Fruit fly (Drosophila melanogaster) whole organism, embryonic: ENCODE data around the gene synr.
A peak's percentile ranks its signal among the peaks of the same experiment; 100 is the strongest.

Experiments used
- Bgb ChIP-seq: fragments of 200-800 bp; sonication (Bioruptor generic); IDR thresholded peaks from 2 replicates; pipeline ENCODE4 v1.3.6; 2022; ENCODE audit warnings: missing biosample characterization, missing genetic modification characterization; ENCODE audit not compliant: partially characterized antibody
- CG12219 ChIP-seq: fragments of 200-800 bp; sonication (Bioruptor generic); optimal IDR thresholded peaks from 3 replicates; lab custom pipeline; 2018; ENCODE audit warnings: missing biosample characterization, mild to moderate bottlenecking, missing genetic modification characterization
- CG1233 ChIP-seq: fragments of 200-800 bp; sonication (Bioruptor generic); optimal IDR thresholded peaks from 4 replicates; lab custom pipeline; 2018; ENCODE audit warnings: missing biosample characterization, mild to moderate bottlenecking, missing genetic modification characterization
- CG12391 ChIP-seq: fragments of 200-800 bp; sonication (Bioruptor generic); optimal IDR thresholded peaks from 3 replicates; lab custom pipeline; 2018; ENCODE audit warnings: missing biosample characterization, mild to moderate bottlenecking, missing genetic modification characterization, moderate library complexity
- CG12744 ChIP-seq: fragments of 200-800 bp; sonication (Bioruptor generic); optimal IDR thresholded peaks from 2 replicates; lab custom pipeline; 2016; ENCODE audit warnings: missing biosample characterization, missing genetic modification characterization
- CG13424 ChIP-seq: fragments of 200-800 bp; sonication (Bioruptor generic); optimal IDR thresholded peaks from 2 replicates; lab custom pipeline; 2019; ENCODE audit warnings: missing biosample characterization, mild to moderate bottlenecking, missing genetic modification characterization, moderate library complexity
- CG14441 ChIP-seq: fragments of 200-800 bp; sonication (Bioruptor generic); IDR thresholded peaks from 2 replicates; pipeline ENCODE4 v1.3.6; 2022; ENCODE audit warnings: missing biosample characterization, missing genetic modification characterization
- CG14667 ChIP-seq: fragments of 200-800 bp; sonication (Bioruptor generic); IDR thresholded peaks from 2 replicates; pipeline ENCODE4 v1.3.6; 2022; ENCODE audit warnings: missing biosample characterization, missing genetic modification characterization
- CG1529 ChIP-seq: fragments of 200-800 bp; sonication (Bioruptor generic); optimal IDR thresholded peaks from 3 replicates; lab custom pipeline; 2018; ENCODE audit warnings: missing biosample characterization, missing genetic modification characterization
- CG17568 ChIP-seq: fragments of 200-800 bp; sonication (Bioruptor generic); optimal IDR thresholded peaks from 2 replicates; lab custom pipeline; 2018; ENCODE audit warnings: missing biosample characterization, mild to moderate bottlenecking, missing genetic modification characterization, moderate library complexity
- CG17912 ChIP-seq: fragments of 200-800 bp; sonication (Bioruptor generic); optimal IDR thresholded peaks from 2 replicates; lab custom pipeline; 2018; ENCODE audit warnings: missing biosample characterization, mild to moderate bottlenecking, missing genetic modification characterization
- CG18764 ChIP-seq: fragments of 200-800 bp; sonication (Bioruptor generic); optimal IDR thresholded peaks from 3 replicates; lab custom pipeline; 2016; ENCODE audit warnings: missing biosample characterization, missing genetic modification characterization
- CG31365 ChIP-seq: fragments of 200-800 bp; sonication (Bioruptor generic); optimal IDR thresholded peaks from 2 replicates; lab custom pipeline; 2018; ENCODE audit warnings: missing biosample characterization, mild to moderate bottlenecking, missing genetic modification characterization
- CG32767 ChIP-seq: fragments of 200-800 bp; sonication (Bioruptor generic); IDR thresholded peaks from 2 replicates; pipeline ENCODE4 v1.3.6; 2022; ENCODE audit warnings: missing biosample characterization, missing genetic modification characterization
- CG33213 ChIP-seq: fragments of 200-800 bp; sonication (Bioruptor generic); optimal IDR thresholded peaks from 3 replicates; lab custom pipeline; 2016; ENCODE audit warnings: missing biosample characterization, missing genetic modification characterization
- CG4360 ChIP-seq: fragments of 200-800 bp; sonication (Bioruptor generic); IDR thresholded peaks from 2 replicates; pipeline ENCODE4 v1.3.6; 2022; ENCODE audit warnings: missing biosample characterization, missing genetic modification characterization
- CG6254 ChIP-seq: fragments of 200-800 bp; sonication (Bioruptor generic); optimal IDR thresholded peaks from 3 replicates; lab custom pipeline; 2017; ENCODE audit warnings: mild to moderate bottlenecking, missing biosample characterization, missing genetic modification reagents, missing genetic modification characterization
- Chrac-16 ChIP-seq: fragments of 200-800 bp; sonication (Bioruptor generic); optimal IDR thresholded peaks from 3 replicates; lab custom pipeline; 2016; ENCODE audit warnings: missing biosample characterization, missing genetic modification characterization
- CkIIα-i1 ChIP-seq: fragments of 200-800 bp; sonication (Bioruptor generic); IDR thresholded peaks from 2 replicates; pipeline ENCODE4 v1.3.6; 2022; ENCODE audit warnings: missing biosample characterization, missing genetic modification characterization
- Deaf1 ChIP-seq: fragments of 200-800 bp; optimal IDR thresholded peaks from 3 replicates; lab custom pipeline; 2019; ENCODE audit warnings: missing biosample characterization, mild to moderate bottlenecking, missing genetic modification characterization, moderate library complexity
- Dip2 ChIP-seq: fragments of 200-800 bp; sonication (Bioruptor generic); IDR thresholded peaks from 2 replicates; pipeline ENCODE4 v1.3.6; 2022; ENCODE audit warnings: missing biosample characterization, missing genetic modification characterization
- Dref ChIP-seq: fragments of 200-800 bp; sonication (Bioruptor generic); IDR thresholded peaks from 2 replicates; pipeline ENCODE4 v1.3.6; 2022; ENCODE audit warnings: missing biosample characterization, missing genetic modification characterization
- ERR ChIP-seq: fragments of 200-800 bp; sonication (Bioruptor generic); optimal IDR thresholded peaks from 2 replicates; lab custom pipeline; 2016; ENCODE audit warnings: missing biosample characterization, missing genetic modification characterization
- Fer1 ChIP-seq: fragments of 200-800 bp; sonication (Bioruptor generic); optimal IDR thresholded peaks from 2 replicates; lab custom pipeline; 2017; ENCODE audit warnings: missing biosample characterization, mild to moderate bottlenecking, missing genetic modification characterization
- HLH54F ChIP-seq: fragments of 200-800 bp; sonication (Bioruptor generic); optimal IDR thresholded peaks from 3 replicates; lab custom pipeline; 2016; ENCODE audit warnings: missing biosample characterization, missing genetic modification characterization
- Kr ChIP-seq: fragments of 200-800 bp; sonication (Bioruptor generic); optimal IDR thresholded peaks from 2 replicates; lab custom pipeline; 2017; ENCODE audit warnings: missing biosample characterization, mild to moderate bottlenecking, missing genetic modification characterization
- MTF-1 ChIP-seq: fragments of 200-800 bp; sonication (Bioruptor generic); optimal IDR thresholded peaks from 2 replicates; lab custom pipeline; 2018; ENCODE audit warnings: missing biosample characterization, mild to moderate bottlenecking, missing genetic modification characterization, borderline replicate concordance
- Max ChIP-seq: fragments of 200-800 bp; sonication (Bioruptor generic); optimal IDR thresholded peaks from 2 replicates; lab custom pipeline; 2016; ENCODE audit warnings: missing biosample characterization, mild to moderate bottlenecking, missing genetic modification characterization
- Meics ChIP-seq: fragments of 200-800 bp; sonication (Bioruptor generic); optimal IDR thresholded peaks from 2 replicates; lab custom pipeline; 2017; ENCODE audit warnings: missing biosample characterization, mild to moderate bottlenecking, missing genetic modification characterization
- Nf-YB ChIP-seq: fragments of 200-800 bp; sonication (Bioruptor generic); optimal IDR thresholded peaks from 3 replicates; lab custom pipeline; 2019; ENCODE audit warnings: missing biosample characterization, mild to moderate bottlenecking, missing genetic modification characterization, moderate library complexity
- Oaz ChIP-seq: fragments of 200-800 bp; sonication (Bioruptor generic); IDR thresholded peaks from 2 replicates; pipeline ENCODE4 v1.3.6; 2022; ENCODE audit warnings: missing biosample characterization, missing genetic modification characterization
- Opbp ChIP-seq: fragments of 200-800 bp; sonication (Bioruptor generic); IDR thresholded peaks from 3 replicates; pipeline ENCODE4 v1.3.6; 2022; ENCODE audit warnings: missing biosample characterization, missing genetic modification characterization; ENCODE audit not compliant: partially characterized antibody
- Xbp1 ChIP-seq: fragments of 200-800 bp; sonication (Bioruptor generic); optimal IDR thresholded peaks from 3 replicates; lab custom pipeline; 2016; ENCODE audit warnings: missing biosample characterization, mild to moderate bottlenecking, missing genetic modification characterization
- ab ChIP-seq: fragments of 200-800 bp; sonication (Bioruptor generic); optimal IDR thresholded peaks from 2 replicates; lab custom pipeline; 2016; ENCODE audit warnings: missing biosample characterization, missing genetic modification characterization
- bcd ChIP-seq: fragments of 200-800 bp; sonication (Bioruptor generic); optimal IDR thresholded peaks from 2 replicates; lab custom pipeline; 2017; ENCODE audit warnings: missing biosample characterization, mild to moderate bottlenecking, missing genetic modification characterization
- br ChIP-seq: fragments of >200 bp; optimal IDR thresholded peaks from 2 replicates; lab custom pipeline; 2017
- crol ChIP-seq: fragments of 200-800 bp; sonication (Bioruptor generic); IDR thresholded peaks from 2 replicates; pipeline ENCODE4 v1.3.6; 2022; ENCODE audit warnings: missing biosample characterization, missing genetic modification characterization
- da ChIP-seq: fragments of 200-800 bp; sonication (Bioruptor generic); optimal IDR thresholded peaks from 2 replicates; lab custom pipeline; 2016; ENCODE audit warnings: missing biosample characterization, missing genetic modification characterization
- esg ChIP-seq: fragments of 200-800 bp; sonication (Bioruptor generic); conservative IDR thresholded peaks from 2 replicates; pipeline ENCODE4 v1.3.6; 2022; ENCODE audit warnings: missing biosample characterization, missing genetic modification characterization
- gcm ChIP-seq: fragments of 200-800 bp; sonication (Bioruptor generic); optimal IDR thresholded peaks from 2 replicates; lab custom pipeline; 2019; ENCODE audit warnings: missing biosample characterization, mild to moderate bottlenecking, missing genetic modification characterization, moderate library complexity
- ham ChIP-seq: fragments of 200-800 bp; sonication (Bioruptor generic); IDR thresholded peaks from 2 replicates; pipeline ENCODE4 v1.3.6; 2022; ENCODE audit warnings: missing biosample characterization, missing genetic modification characterization
- kay ChIP-seq: fragments of 200-800 bp; sonication (Bioruptor generic); optimal IDR thresholded peaks from 2 replicates; lab custom pipeline; 2016; ENCODE audit warnings: missing biosample characterization, missing genetic modification characterization
- lola ChIP-seq, 3 experiments: fragments of >200 bp in 2 of 3; fragments of 200-800 bp in 1 of 3; sonication (Bioruptor generic) in 1 of 3; optimal IDR thresholded peaks; 2 replicates each; lab custom pipeline; 2017 to 2019; ENCODE audit warnings: missing biosample characterization in 3 of 3, missing genetic modification characterization in 3 of 3, mild to moderate bottlenecking in 1 of 3, moderate library complexity in 1 of 3
- luna ChIP-seq: fragments of 200-800 bp; sonication (Bioruptor generic); optimal IDR thresholded peaks from 2 replicates; lab custom pipeline; 2016; ENCODE audit warnings: missing biosample characterization, missing genetic modification characterization
- nau ChIP-seq: fragments of 200-800 bp; sonication (Bioruptor generic); optimal IDR thresholded peaks from 3 replicates; lab custom pipeline; 2017; ENCODE audit warnings: missing biosample characterization, mild to moderate bottlenecking, missing genetic modification characterization, missing genetic modification reagents
- psq ChIP-seq: fragments of 200-800 bp; sonication (Bioruptor generic); optimal IDR thresholded peaks from 2 replicates; lab custom pipeline; 2017; ENCODE audit warnings: missing biosample characterization, missing genetic modification characterization
- stc ChIP-seq: fragments of 200-800 bp; sonication (Bioruptor generic); IDR thresholded peaks from 2 replicates; pipeline ENCODE4 v1.3.6; 2022; ENCODE audit warnings: missing biosample characterization, missing genetic modification characterization
- tup ChIP-seq: fragments of 200-800 bp; sonication (Bioruptor generic); optimal IDR thresholded peaks from 2 replicates; lab custom pipeline; 2016; ENCODE audit warnings: missing biosample characterization, mild to moderate bottlenecking, missing genetic modification characterization, moderate library complexity
- wdn ChIP-seq: fragments of 200-800 bp; sonication (Bioruptor generic); IDR thresholded peaks from 2 replicates; pipeline ENCODE4 v1.3.6; 2022; ENCODE audit warnings: missing biosample characterization, missing genetic modification characterization

Gene synr

DNA sequence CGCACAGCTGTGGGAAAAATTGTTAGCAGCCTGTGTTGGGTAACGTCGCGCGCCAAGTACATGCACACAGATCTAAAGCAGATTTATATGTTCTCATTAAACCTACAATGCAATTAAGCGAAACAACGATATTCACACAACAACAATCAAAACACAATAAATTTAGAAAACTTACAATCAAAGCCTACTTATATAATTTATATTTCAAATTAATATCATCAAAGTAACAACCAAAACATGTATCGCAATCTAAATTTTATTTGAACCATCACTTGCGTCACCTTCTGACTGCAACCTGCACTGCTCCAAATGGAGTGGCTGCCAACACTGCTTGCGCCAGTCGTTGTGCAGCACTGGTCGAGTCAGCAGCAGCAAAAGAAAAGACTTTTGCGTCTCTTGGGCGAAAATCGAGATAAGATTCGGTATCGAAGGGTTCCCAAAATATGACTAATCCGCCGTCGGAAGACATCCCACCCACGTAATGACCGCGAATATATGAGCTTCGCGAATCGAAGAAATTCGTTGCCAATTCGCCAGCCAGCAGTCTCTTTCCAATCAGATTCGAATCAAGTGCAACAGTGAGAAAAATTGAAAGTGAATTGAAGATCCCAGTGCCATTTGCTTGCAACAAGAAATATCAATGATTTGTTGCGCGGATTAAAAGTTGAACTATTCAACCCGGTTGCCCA, 38.9 kb downstream of the synr start, which contains the start of the genes CG8892 and CG34126 (continued):
- TF ChIP-seq Dip2 (GFP tag; lab: Robert Waterston, UW): peak; percentile 71
- TF ChIP-seq MTF-1: peak; percentile 81
- TF ChIP-seq bcd (GFP tag; lab: Kevin White, UChicago): peak; percentile 98
- TF ChIP-seq nau: no peak
- TF ChIP-seq CG12391 (tag; lab: Kevin White, UChicago): peak; percentile 98
- peak; percentile 87 for TF ChIP-seq CG12744 (GFP tag; lab: Kevin White, UChicago)
- peak; percentile 97 for TF ChIP-seq CG18764
- peak; percentile 87 for TF ChIP-seq CG33213 (GFP tag; lab: Kevin White, UChicago)
- TF ChIP-seq luna (GFP tag; lab: Kevin White, UChicago): peak; percentile 87
- peak; percentile 90 for TF ChIP-seq da
- TF ChIP-seq Oaz (GFP tag; lab: Robert Waterston, UW): peak; percentile 90
- peak; percentile 96 for TF ChIP-seq kay (GFP tag; lab: Kevin White, UChicago)
- peak; percentile 95 for TF ChIP-seq CG14667 (GFP tag; lab: Robert Waterston, UW)
- TF ChIP-seq Dref (GFP tag; lab: Robert Waterston, UW): peak; percentile 51
- TF ChIP-seq Deaf1 (tag; lab: Kevin White, UChicago): peak; percentile 81
- TF ChIP-seq Nf-YB (GFP tag; lab: Kevin White, UChicago): peak; percentile 81
- TF ChIP-seq Max (GFP tag; lab: Kevin White, UChicago): peak; percentile 99
- TF ChIP-seq CG32767 (GFP tag; lab: Robert Waterston, UW): peak; percentile 93
- TF ChIP-seq Xbp1 (GFP tag; lab: Kevin White, UChicago): peak; percentile 99
- TF ChIP-seq CG31365 (tag; lab: Kevin White, UChicago): peak; percentile 66
- TF ChIP-seq Bgb (GFP tag; lab: Robert Waterston, UW): peak; percentile 45; the same call in 1 of the 2 replicates
- peak; percentile 98 for TF ChIP-seq HLH54F (GFP tag; lab: Kevin White, UChicago)
- peak; percentile 96 for TF ChIP-seq ab (GFP tag; lab: Kevin White, UChicago)
- TF ChIP-seq CG14441: peak; percentile 94
- peak; percentile 45; the same call in 1 of the 2 replicates for TF ChIP-seq CG4360 (GFP tag; lab: Robert Waterston, UW)
- TF ChIP-seq stc (GFP tag; lab: Robert Waterston, UW): peak; percentile 88
- TF ChIP-seq wdn (GFP tag; lab: Robert Waterston, UW): peak; percentile 90
- TF ChIP-seq CG1529 (GFP tag; lab: Kevin White, UChicago): peak; percentile 94
- peak; percentile 61 for TF ChIP-seq Kr (GFP tag; lab: Kevin White, UChicago)
- TF ChIP-seq tup (GFP tag; lab: Kevin White, UChicago): peak; percentile 95
- TF ChIP-seq Fer1 (GFP tag; lab: Kevin White, UChicago): peak; percentile 97
- TF ChIP-seq Chrac-16 (GFP tag; lab: Kevin White, UChicago): peak; percentile 99
- peak; percentile 82 for TF ChIP-seq CG17912
- TF ChIP-seq CG6254 (GFP tag; lab: Kevin White, UChicago): peak; percentile 89
- no peak for TF ChIP-seq br (lab: Kevin White, UChicago)
- TF ChIP-seq Meics (GFP tag; lab: Kevin White, UChicago): peak; percentile 97
- peak; percentile 97 for TF ChIP-seq CG1233 (GFP tag; lab: Kevin White, UChicago)
- TF ChIP-seq CG17568 (GFP tag; lab: Kevin White, UChicago): no peak
- TF ChIP-seq gcm (GFP tag; lab: Kevin White, UChicago): peak; percentile 94
- peak; percentile 97 for TF ChIP-seq esg (GFP tag; lab: Robert Waterston, UW)
- TF ChIP-seq CG13424 (tag; lab: Kevin White, UChicago): peak; percentile 98
- 0 out of 3 replicates have a peak, but pooled peaks have one; percentile 28 for TF ChIP-seq Opbp (GFP tag; lab: Robert Waterston, UW)
- peak; percentile 87 for TF ChIP-seq ham (GFP tag; lab: Robert Waterston, UW)
- peak in 1 of 3 experiments; percentile 98 for TF ChIP-seq lola (GFP tag; optimal IDR thresholded peaks at IDR 0.05; lab: Kevin White, UChicago)
- TF ChIP-seq CkIIα-i1 (GFP tag; lab: Robert Waterston, UW): peak; percentile 83; the same call in 1 of the 2 replicates
- TF ChIP-seq ERR (GFP tag; lab: Kevin White, UChicago): peak; percentile 87
- TF ChIP-seq crol: no peak
- TF ChIP-seq psq (GFP tag; lab: Kevin White, UChicago): peak; percentile 93
- peak; percentile 86 for TF ChIP-seq CG12219 (GFP tag; lab: Kevin White, UChicago)
